Worm (Caenorhabditis elegans): ENCODE data around the gene F17C11.13.

DNA sequence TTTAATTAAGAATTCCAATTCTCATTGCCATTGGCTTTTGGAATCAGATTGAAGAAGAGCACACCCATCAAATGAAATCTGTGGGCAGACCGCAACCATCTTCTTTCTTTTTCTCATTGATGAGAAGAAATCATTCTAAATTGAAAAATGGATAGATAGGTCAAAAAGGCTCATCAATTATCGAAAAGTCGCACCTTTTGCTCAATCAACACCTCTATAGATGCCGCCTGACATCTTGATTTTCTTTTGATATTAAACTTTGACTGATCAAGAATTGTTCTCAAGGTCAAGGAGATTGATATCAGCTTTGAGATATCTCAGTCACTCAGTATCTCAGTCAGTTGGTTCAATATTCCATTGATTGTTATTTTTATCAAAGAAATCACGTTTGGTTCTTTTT is 45.8 kb upstream of the F17C11.13 start:
- no peak for TF ChIP-seq W03F9.2 (tag; optimal IDR thresholded peaks at IDR 0.05)
- no peak for TF ChIP-seq him-1 (tag; optimal IDR thresholded peaks at IDR 0.05)
